Worm (Caenorhabditis elegans) whole organism, late embryonic: ENCODE data around the gene C34E11.4.

Experiments used
- ama-1 ChIP-seq: fragments of 150-350 bp; optimal IDR thresholded peaks from 2 replicates; lab custom pipeline; 2014
- ceh-34 ChIP-seq: sonication (generic microtip); optimal IDR thresholded peaks from 2 replicates; lab custom pipeline; 2016; ENCODE audit warnings: mild to moderate bottlenecking, missing genetic modification characterization, missing compliant biosample characterization
- ceh-45 ChIP-seq: fragments of 200-800 bp; sonication (Bioruptor generic); IDR thresholded peaks from 2 replicates; pipeline ENCODE4 v1.3.6; 2022; ENCODE audit warnings: missing genetic modification reagents, missing genetic modification characterization, missing compliant biosample characterization
- elt-2 ChIP-seq: sonication (generic microtip); optimal IDR thresholded peaks from 2 replicates; lab custom pipeline; 2016; ENCODE audit warnings: missing genetic modification reagents, missing genetic modification characterization, missing compliant biosample characterization
- fkh-10 ChIP-seq: fragments of 150-350 bp; optimal IDR thresholded peaks from 2 replicates; lab custom pipeline; 2014; ENCODE audit warnings: missing biosample characterization, missing genetic modification reagents, missing genetic modification characterization
- hlh-30 ChIP-seq: sonication (generic microtip); optimal IDR thresholded peaks from 2 replicates; lab custom pipeline; 2017; ENCODE audit warnings: antibody characterized with exemption, missing genetic modification characterization, missing compliant biosample characterization; ENCODE audit not compliant: insufficient read depth
- hlh-8 ChIP-seq: sonication (generic microtip); optimal IDR thresholded peaks from 2 replicates; lab custom pipeline; 2016; ENCODE audit warnings: missing genotype, missing genetic modification characterization, missing compliant biosample characterization
- lim-6 ChIP-seq: sonication (generic microtip); optimal IDR thresholded peaks from 2 replicates; lab custom pipeline; 2016; ENCODE audit warnings: missing genetic modification characterization, missing compliant biosample characterization
- mec-3 ChIP-seq: sonication (generic microtip); optimal IDR thresholded peaks from 2 replicates; lab custom pipeline; 2016; ENCODE audit warnings: borderline replicate concordance, missing genetic modification characterization, missing compliant biosample characterization
- odd-2 ChIP-seq: sonication (generic microtip); optimal IDR thresholded peaks from 2 replicates; lab custom pipeline; 2017; ENCODE audit warnings: antibody characterized with exemption, mild to moderate bottlenecking, missing genetic modification characterization, missing compliant biosample characterization
- pha-4 ChIP-seq: fragments of 150-350 bp; optimal IDR thresholded peaks from 2 replicates; lab custom pipeline; 2018; ENCODE audit warnings: missing biosample characterization, missing genetic modification reagents, missing genetic modification characterization

DNA sequence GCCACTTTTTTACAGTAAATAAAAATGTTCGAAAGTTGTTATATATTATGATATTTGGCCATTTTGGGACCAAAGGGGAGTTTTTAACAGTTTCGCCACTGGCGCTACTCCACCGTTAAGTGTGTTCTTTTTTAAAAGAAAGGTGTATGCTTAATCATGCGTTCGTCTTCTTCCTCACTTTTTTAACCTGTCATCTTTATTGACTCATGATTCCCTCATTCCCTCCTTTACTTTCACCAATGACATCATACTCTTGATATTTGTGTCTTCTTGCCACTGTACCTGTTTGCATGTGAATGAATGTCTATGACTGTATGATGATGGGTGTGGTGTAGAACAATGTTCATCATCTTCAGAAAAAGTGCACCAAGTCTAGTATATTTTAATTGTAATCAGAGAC, 13.4 kb upstream of the C34E11.4 start:
- no peak for TF ChIP-seq hlh-30
- no peak for TF ChIP-seq elt-2 (tag; lab: Kevin White, UChicago)
- TF ChIP-seq pha-4 (tag; lab: Kevin White, UChicago) = no peak
- TF ChIP-seq ama-1 = no peak
- TF ChIP-seq fkh-10 (GFP tag; lab: Kevin White, UChicago) = no peak
- TF ChIP-seq mec-3 (tag; lab: Kevin White, UChicago) = no peak
- no peak for TF ChIP-seq ceh-45 (GFP tag; lab: Robert Waterston, UW)
- no peak for TF ChIP-seq ceh-34 (tag; lab: Kevin White, UChicago)
- no peak for TF ChIP-seq lim-6 (tag; lab: Kevin White, UChicago)
- no peak for TF ChIP-seq odd-2
- no peak for TF ChIP-seq hlh-8 (tag; lab: Kevin White, UChicago)
